Fruit fly (Drosophila melanogaster) whole organism, prepupa: Measurements from ENCODE around the gene sky.

ENCODE experiments used
- CG15336 ChIP-seq: fragments of 200-800 bp; sonication (Bioruptor generic); IDR thresholded peaks from 2 replicates; pipeline ENCODE4 v1.3.6; 2022; ENCODE audit warnings: missing biosample characterization, missing genetic modification characterization
- CG8632 ChIP-seq: fragments of 200-800 bp; sonication (Bioruptor generic); optimal IDR thresholded peaks from 3 replicates; lab custom pipeline; 2016; ENCODE audit warnings: missing biosample characterization, missing genetic modification characterization
- spab ChIP-seq: fragments of 200-800 bp; sonication (Bioruptor generic); optimal IDR thresholded peaks from 2 replicates; lab custom pipeline; 2017; ENCODE audit warnings: missing biosample characterization, mild to moderate bottlenecking, missing genetic modification characterization, missing genetic modification reagents

- TF ChIP-seq spab (GFP tag; lab: Kevin White, UChicago) (no peak), CG8632 (GFP tag; lab: Kevin White, UChicago) (no peak), CG15336 (GFP tag; lab: Robert Waterston, UW) (no peak)
Measured at dm6 chr2L:20885889-20886507, 32.7 kb downstream of the sky start.
